Fruit fly (Drosophila melanogaster): ENCODE results near the gene CG7706.

CG7706 gene

DNA sequence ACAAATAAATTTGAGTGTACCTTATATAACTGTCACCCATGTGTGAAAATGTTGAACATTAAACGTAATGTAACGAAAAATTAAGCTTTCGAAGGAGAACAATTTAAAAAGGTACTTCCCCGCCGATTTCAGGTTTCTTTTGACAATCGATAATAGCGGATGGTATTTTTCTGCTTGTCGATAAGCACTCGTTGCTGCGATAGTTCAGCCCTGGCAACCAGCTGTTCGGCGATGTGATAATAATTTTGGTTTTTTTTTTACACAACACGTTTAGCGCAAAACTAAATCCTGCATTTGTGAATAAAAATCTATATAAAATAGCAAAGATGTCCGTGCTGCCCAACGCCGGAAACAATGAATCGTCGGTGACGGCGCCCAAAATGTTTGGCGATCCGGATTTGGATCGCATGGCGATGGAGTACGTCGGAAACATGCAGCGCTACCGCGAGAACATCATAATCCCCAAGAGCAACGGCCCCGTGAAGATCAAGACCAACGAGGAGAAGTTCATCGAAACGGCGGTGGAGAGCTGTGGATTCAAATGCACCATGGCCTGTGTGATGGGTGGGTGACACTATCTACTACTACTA, 9.9 kb upstream of the CG7706 start, which contains the start of gene CG31229 (continued):
- no peak for TF ChIP-seq gt (GFP tag; IDR thresholded peaks at IDR 0.05)
- TF ChIP-seq CG2116 (GFP tag; optimal IDR thresholded peaks at IDR 0.05), result peak; percentile 62
- TF ChIP-seq nmo (GFP tag; optimal IDR thresholded peaks at IDR 0.05), result peak; percentile 8
- TF ChIP-seq Med (GFP tag), result peak; percentile 70
- TF ChIP-seq E2f2 (GFP tag; IDR thresholded peaks at IDR 0.05), result peak; percentile 94
- peak; percentile 66; the same call in 3 of the 4 replicates for TF ChIP-seq Dll (GFP tag; IDR thresholded peaks at IDR 0.05; ENCODE audit: partially characterized antibody)

DNA sequence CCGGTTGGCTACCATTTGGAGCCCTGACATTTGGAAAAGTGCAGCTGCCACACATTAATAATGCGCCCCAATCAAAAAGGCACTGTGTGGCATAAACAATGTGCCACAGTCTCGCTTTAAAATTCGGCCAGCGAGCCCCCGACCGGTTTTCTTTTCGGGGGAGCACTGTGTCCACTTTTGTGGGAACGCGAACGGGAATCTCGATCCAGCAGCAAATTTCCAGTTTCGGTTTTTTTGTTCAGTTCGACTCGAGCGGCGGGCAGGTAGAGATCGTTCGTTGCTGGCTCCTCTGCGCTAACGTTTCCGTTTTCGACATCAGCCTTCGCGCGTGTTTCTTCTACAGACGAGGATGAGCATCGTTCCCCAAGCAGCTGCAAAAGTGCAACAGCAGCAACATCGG, 8.5 kb upstream of the CG7706 start, which contains the start of gene CG7702:
CG7702 (plus strand) TSS at position 239 of the 400 bp plus-strand sequence.
- TF ChIP-seq crc (GFP tag; optimal IDR thresholded peaks at IDR 0.05) (no peak), CG31441 (GFP tag; IDR thresholded peaks at IDR 0.05) (no peak), CG1792 (GFP tag; optimal IDR thresholded peaks at IDR 0.05) (no peak), tna (GFP tag; IDR thresholded peaks at IDR 0.05; ENCODE audit: partially characterized antibody) (0 out of 2 replicates have a peak, but pooled peaks have one; percentile 24), z (GFP tag; IDR thresholded peaks at IDR 0.05) (0 out of 3 replicates have a peak, but pooled peaks have one; percentile 26), CG6689 (GFP tag; IDR thresholded peaks at IDR 0.05) (no peak), inv (GFP tag; IDR thresholded peaks at IDR 0.05; ENCODE audit: partially characterized antibody) (no peak), CG4282 (GFP tag; optimal IDR thresholded peaks at IDR 0.05) (no peak), D19B (GFP tag; optimal IDR thresholded peaks at IDR 0.05) (no peak), CG31365 (tag; optimal IDR thresholded peaks at IDR 0.05) (no peak), CG12769 (tag; optimal IDR thresholded peaks at IDR 0.05) (peak; percentile 56), her (GFP tag; optimal IDR thresholded peaks at IDR 0.05) (no peak), sc (optimal IDR thresholded peaks at IDR 0.05) (no peak), sc (GFP tag; optimal IDR thresholded peaks at IDR 0.05) (no peak), CG3407 (GFP tag; optimal IDR thresholded peaks at IDR 0.05) (no peak), chm (GFP tag; IDR thresholded peaks at IDR 0.05) (0 out of 2 replicates have a peak, but pooled peaks have one; percentile 32), zen2 (GFP tag; IDR thresholded peaks at IDR 0.05; ENCODE audit: partially characterized antibody) (no peak), CG17829 (tag; optimal IDR thresholded peaks at IDR 0.05) (no peak), CG4328 (GFP tag; optimal IDR thresholded peaks at IDR 0.05) (no peak), CG7745 (tag; optimal IDR thresholded peaks at IDR 0.05) (no peak), Sry-β (GFP tag; optimal IDR thresholded peaks at IDR 0.05) (no peak), Hmx (GFP tag; optimal IDR thresholded peaks at IDR 0.05) (no peak), NC2β (GFP tag; optimal IDR thresholded peaks at IDR 0.05) (no peak), CG2129 (GFP tag; IDR thresholded peaks at IDR 0.05; ENCODE audit: partially characterized antibody) (no peak), CG9932 (GFP tag; IDR thresholded peaks at IDR 0.05) (no peak), CG11695 (GFP tag; IDR thresholded peaks at IDR 0.05) (no peak), trem (tag; optimal IDR thresholded peaks at IDR 0.05) (no peak), gcm2 (GFP tag; optimal IDR thresholded peaks at IDR 0.05) (no peak), Max (GFP tag; optimal IDR thresholded peaks at IDR 0.05) (no peak), CG6175 (GFP tag; IDR thresholded peaks at IDR 0.05) (peak; percentile 56; the same call in 1 of the 3 replicates), CG6813 (GFP tag; optimal IDR thresholded peaks at IDR 0.05) (no peak), cato (GFP tag; optimal IDR thresholded peaks at IDR 0.05; ENCODE audit: borderline replicate concordance) (no peak), CG8089 (GFP tag; optimal IDR thresholded peaks at IDR 0.05) (no peak), Doc2 (GFP tag; IDR thresholded peaks at IDR 0.05) (no peak), hkb (optimal IDR thresholded peaks at IDR 0.05) (no peak), hkb (GFP tag; IDR thresholded peaks at IDR 0.05) (no peak), lilli (GFP tag; optimal IDR thresholded peaks at IDR 0.05) (no peak), pan (optimal IDR thresholded peaks at IDR 0.05) (no peak), pan (GFP tag; optimal IDR thresholded peaks at IDR 0.05 in 1 of 2, IDR thresholded peaks at IDR 0.05 in 1 of 2) (no peak), CG10274 (GFP tag; optimal IDR thresholded peaks at IDR 0.05) (no peak), hb (GFP tag; IDR thresholded peaks at IDR 0.05; ENCODE audit: partially characterized antibody) (no peak), Myb (GFP tag; optimal IDR thresholded peaks at IDR 0.05) (no peak), ssp (GFP tag; IDR thresholded peaks at IDR 0.05) (no peak), CG11696 (GFP tag; IDR thresholded peaks at IDR 0.05) (no peak)
